Fruit fly (Drosophila melanogaster): ENCODE results near the gene CG7974.

DNA sequence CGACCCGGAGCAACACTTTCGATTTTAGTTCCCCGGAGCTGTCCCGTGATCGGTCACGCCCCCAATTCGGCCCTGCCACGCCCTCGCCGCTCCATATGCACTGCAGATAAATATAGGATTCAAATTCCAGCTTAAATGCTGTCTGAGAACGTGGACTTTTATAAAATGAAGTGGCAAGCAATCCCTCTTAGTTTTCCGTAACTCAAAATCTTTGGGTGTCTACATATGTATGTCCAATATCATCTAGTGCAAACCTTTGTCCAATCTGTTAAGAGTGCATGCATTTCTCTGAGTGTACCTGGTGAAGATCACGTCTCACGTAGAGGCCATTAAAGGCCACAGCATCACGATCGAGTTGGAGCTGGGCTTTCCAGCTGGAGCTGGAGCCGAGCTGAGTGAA, 45.6 kb downstream of the CG7974 start:
- TF ChIP-seq psq (optimal IDR thresholded peaks at IDR 0.05) (no peak), CG8478 (optimal IDR thresholded peaks at IDR 0.05) (no peak), Dll (optimal IDR thresholded peaks at IDR 0.05) (no peak), EcR (GFP tag; optimal IDR thresholded peaks at IDR 0.05) (no peak), usp (GFP tag; optimal IDR thresholded peaks at IDR 0.05) (no peak), pan (optimal IDR thresholded peaks at IDR 0.05) (no peak)
